Worm (Caenorhabditis elegans) whole organism, late embryonic: ENCODE data around the gene F44E5.5.

ENCODE experiments used
- ama-1 ChIP-seq: fragments of 150-350 bp; optimal IDR thresholded peaks from 2 replicates; lab custom pipeline; 2014
- ceh-9 ChIP-seq: sonication (generic microtip); optimal IDR thresholded peaks from 2 replicates; lab custom pipeline; 2016; ENCODE audit warnings: mild to moderate bottlenecking, missing genetic modification characterization, inconsistent platforms, missing compliant biosample characterization
- madf-2 ChIP-seq: sonication (generic microtip); optimal IDR thresholded peaks from 2 replicates; lab custom pipeline; 2017; ENCODE audit warnings: missing genetic modification characterization, missing compliant biosample characterization

- TF ChIP-seq ceh-9 (tag; lab: Kevin White, UChicago) (no peak), ama-1 (lab: Kevin White, UChicago) (no peak), madf-2 (tag; lab: Kevin White, UChicago) (no peak)
These were observed 44.7 kb upstream of the F44E5.5 start for ce11 chrII:11714728-11715127.
